Worm (Caenorhabditis elegans): ENCODE results near the gene alh-1.

Gene alh-1

DNA sequence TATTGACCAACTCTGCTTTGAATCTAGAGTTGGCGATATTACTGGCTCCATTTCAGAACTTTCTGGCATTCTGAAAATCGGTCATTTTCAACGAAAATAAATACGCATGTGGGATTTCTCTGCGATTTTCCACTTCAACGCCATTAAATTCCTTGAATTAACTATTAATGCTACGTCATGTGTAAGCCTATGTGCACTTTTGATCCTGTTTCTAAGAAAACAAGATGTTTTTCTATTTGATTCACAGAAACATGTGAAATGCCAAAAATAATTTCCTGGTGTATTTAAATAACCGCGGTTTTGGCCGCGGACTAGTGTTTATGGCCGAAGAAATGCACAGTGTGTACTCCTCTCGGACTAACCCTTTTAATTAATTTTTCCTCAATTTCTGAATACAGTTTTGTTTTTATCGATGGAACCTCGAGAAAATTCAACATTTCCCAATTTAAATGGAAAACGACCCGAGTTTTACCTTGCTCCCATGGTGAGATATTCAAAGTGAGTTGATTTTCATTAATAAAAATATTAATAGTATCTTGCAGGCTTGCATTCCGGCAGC, 8.8 kb upstream of the alh-1 start, which contains the start of the genes C45G9.11 and C45G9.2:
TSS of gene C45G9.11 (minus strand) at position 51 of the 559 bp plus-strand sequence.
TSS of gene C45G9.2 (plus strand) at position 392 of the 559 bp plus-strand sequence.
- peak; percentile 24 for TF ChIP-seq ztf-7 (tag; optimal IDR thresholded peaks at IDR 0.05)
- no peak for TF ChIP-seq aly-2 (tag; optimal IDR thresholded peaks at IDR 0.05)
- TF ChIP-seq rbr-2 (tag; optimal IDR thresholded peaks at IDR 0.05) = peak; percentile 49
- TF ChIP-seq R02D3.7 (tag; optimal IDR thresholded peaks at IDR 0.05) = no peak
- peak; percentile 54; the same call in 1 of the 2 replicates for TF ChIP-seq dmd-6 (GFP tag; IDR thresholded peaks at IDR 0.05)
- no peak for TF ChIP-seq jun-1 (tag; optimal IDR thresholded peaks at IDR 0.05)
- TF ChIP-seq zip-2 (tag; optimal IDR thresholded peaks at IDR 0.05) = no peak
- no peak for TF ChIP-seq Y105C5A.15 (GFP tag; IDR thresholded peaks at IDR 0.05)
- 0 out of 2 replicates have a peak, but pooled peaks have one; percentile 12 for TF ChIP-seq ctbp-1 (GFP tag; IDR thresholded peaks at IDR 0.05)
- TF ChIP-seq nhr-11 (tag; optimal IDR thresholded peaks at IDR 0.05) = no peak
- peak; percentile 78 for TF ChIP-seq unc-130 (GFP tag; optimal IDR thresholded peaks at IDR 0.05)
- no peak for TF ChIP-seq spr-1 (tag; optimal IDR thresholded peaks at IDR 0.05)
- TF ChIP-seq zag-1 (tag; optimal IDR thresholded peaks at IDR 0.05) = no peak
- no peak for TF ChIP-seq snpc-1.2 (GFP tag; IDR thresholded peaks at IDR 0.05)
- no peak for TF ChIP-seq mdt-29 (GFP tag; IDR thresholded peaks at IDR 0.05)
- peak; percentile 52 for TF ChIP-seq Y48G9A.11 (GFP tag; IDR thresholded peaks at IDR 0.05)
- TF ChIP-seq unc-39 (tag; optimal IDR thresholded peaks at IDR 0.05) = no peak
- peak; percentile 35 for TF ChIP-seq duxl-1 (tag; optimal IDR thresholded peaks at IDR 0.05; ENCODE audit: poor library complexity)
- no peak for TF ChIP-seq hlh-11 (tag; optimal IDR thresholded peaks at IDR 0.05)
- TF ChIP-seq mes-2 (tag; optimal IDR thresholded peaks at IDR 0.05; ENCODE audit: poor library complexity, severe bottlenecking) = peak; percentile 99
- TF ChIP-seq F44E2.7 (GFP tag; IDR thresholded peaks at IDR 0.05) = no peak
- no peak for TF ChIP-seq ama-1 (optimal IDR thresholded peaks at IDR 0.05)
- TF ChIP-seq lin-13 (GFP tag; optimal IDR thresholded peaks at IDR 0.05) = peak; percentile 18
- TF ChIP-seq ZK337.2 (GFP tag; IDR thresholded peaks at IDR 0.05) = peak; percentile 89
- 0 out of 2 replicates have a peak, but pooled peaks have one; percentile 13 for TF ChIP-seq zfp-3 (GFP tag; conservative IDR thresholded peaks at IDR 0.05)
- TF ChIP-seq F37D6.2 (tag; optimal IDR thresholded peaks at IDR 0.05) = peak; percentile 41
- TF ChIP-seq daf-16 (GFP tag; optimal IDR thresholded peaks at IDR 0.05) = no peak
- no peak for TF ChIP-seq daf-16 (tag; optimal IDR thresholded peaks at IDR 0.05)
- TF ChIP-seq nhr-28 (tag; optimal IDR thresholded peaks at IDR 0.05) = no peak
- no peak for TF ChIP-seq mep-1 (tag; optimal IDR thresholded peaks at IDR 0.05)
- peak in 1 of 2 experiments; percentile 84 for TF ChIP-seq hif-1 (tag; optimal IDR thresholded peaks at IDR 0.05)
- TF ChIP-seq dmd-9 (GFP tag; IDR thresholded peaks at IDR 0.05) = peak; percentile 84
- TF ChIP-seq ceh-44 (GFP tag; IDR thresholded peaks at IDR 0.05) = peak; percentile 70; the same call in 1 of the 2 replicates
- peak; percentile 46 for TF ChIP-seq nhr-6 (tag; optimal IDR thresholded peaks at IDR 0.05)
- no peak for TF ChIP-seq F26F4.8 (GFP tag; conservative IDR thresholded peaks at IDR 0.05)
- TF ChIP-seq T20F7.1 (GFP tag; optimal IDR thresholded peaks at IDR 0.05) = peak; percentile 44
- TF ChIP-seq lin-39 (tag; optimal IDR thresholded peaks at IDR 0.05) = no peak
- no peak for TF ChIP-seq ceh-32 (tag; optimal IDR thresholded peaks at IDR 0.05; ENCODE audit: poor library complexity)
- no peak for TF ChIP-seq lir-3 (tag; optimal IDR thresholded peaks at IDR 0.05)
- no peak for TF ChIP-seq lin-29 (GFP tag; IDR thresholded peaks at IDR 0.05)
- peak; percentile 94 for TF ChIP-seq dpl-1 (GFP tag; optimal IDR thresholded peaks at IDR 0.05)

DNA sequence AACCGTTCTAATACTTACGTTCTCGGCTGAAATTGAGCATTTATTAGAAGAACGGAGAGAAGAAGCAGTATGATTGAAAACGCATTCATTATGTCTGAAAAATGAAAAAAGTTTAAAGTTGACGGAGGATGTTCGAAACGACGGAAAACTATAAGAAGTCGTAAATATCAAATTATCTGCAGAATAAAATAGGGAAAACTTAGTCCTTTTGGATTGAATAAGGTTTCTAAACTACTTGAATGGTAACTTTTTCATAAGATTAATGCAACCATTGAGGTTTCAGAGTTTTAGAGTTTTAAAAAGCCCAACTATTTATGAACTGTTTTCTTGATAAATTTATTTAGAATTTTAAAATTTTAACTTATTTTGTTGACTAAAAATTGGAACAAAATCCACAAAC, 6.1 kb upstream of the alh-1 start, which contains the start of gene C45G9.12:
TSS of gene C45G9.12 (minus strand) at position 101 of the 400 bp plus-strand sequence.
- TF ChIP-seq ZK546.5 (tag; optimal IDR thresholded peaks at IDR 0.05) (no peak), nhr-28 (tag; optimal IDR thresholded peaks at IDR 0.05) (no peak), mxl-2 (GFP tag; conservative IDR thresholded peaks at IDR 0.05) (no peak), nhr-237 (tag; optimal IDR thresholded peaks at IDR 0.05) (no peak), jun-1 (tag; optimal IDR thresholded peaks at IDR 0.05) (no peak), lim-7 (GFP tag; IDR thresholded peaks at IDR 0.05) (no peak), hlh-30 (tag; optimal IDR thresholded peaks at IDR 0.05; ENCODE audit: insufficient read depth) (no peak), dve-1 (tag; optimal IDR thresholded peaks at IDR 0.05; ENCODE audit: insufficient read depth) (no peak), F26F4.8 (GFP tag; conservative IDR thresholded peaks at IDR 0.05) (no peak), vab-7 (GFP tag; IDR thresholded peaks at IDR 0.05) (no peak), zfp-3 (GFP tag; conservative IDR thresholded peaks at IDR 0.05) (no peak), lir-3 (tag; optimal IDR thresholded peaks at IDR 0.05) (no peak), gei-8 (GFP tag; optimal IDR thresholded peaks at IDR 0.05) (no peak), tag-97 (GFP tag; IDR thresholded peaks at IDR 0.05) (no peak), lin-15B (tag; optimal IDR thresholded peaks at IDR 0.05) (no peak), dmd-6 (GFP tag; IDR thresholded peaks at IDR 0.05) (no peak), spr-1 (tag; optimal IDR thresholded peaks at IDR 0.05) (no peak)
